Worm (Caenorhabditis elegans): ENCODE measurements around the gene acdh-7.

DNA sequence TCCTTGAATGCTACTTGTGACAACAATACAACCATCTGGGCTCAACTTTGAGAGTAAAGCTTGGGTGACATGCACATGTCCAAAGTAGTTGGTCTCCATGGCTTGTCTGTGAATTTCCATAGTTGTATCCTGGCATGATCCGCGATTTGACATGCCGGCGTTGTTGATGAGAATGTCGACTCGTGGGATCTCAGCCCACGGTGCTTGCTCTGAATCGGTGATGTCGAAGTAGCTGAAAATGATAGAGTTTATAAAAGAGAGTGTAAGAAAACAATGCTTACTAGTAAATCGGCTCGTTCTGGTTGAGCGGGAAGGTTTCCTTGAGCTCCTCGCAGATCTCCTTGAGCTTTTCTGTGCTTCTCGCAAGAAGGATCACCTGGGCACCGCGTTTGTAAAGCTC is 18.1 kb upstream of the acdh-7 start:
- TF ChIP-seq ces-1 (GFP tag; optimal IDR thresholded peaks at IDR 0.05), result no peak
- no peak for TF ChIP-seq snpc-4 (tag; optimal IDR thresholded peaks at IDR 0.05)
- TF ChIP-seq nhr-12 (tag; optimal IDR thresholded peaks at IDR 0.05), result no peak
- TF ChIP-seq unc-62 (GFP tag; optimal IDR thresholded peaks at IDR 0.05), result no peak
- TF ChIP-seq cnd-1 (tag; optimal IDR thresholded peaks at IDR 0.05), result no peak
- TF ChIP-seq elt-1 (tag; optimal IDR thresholded peaks at IDR 0.05; ENCODE audit: borderline replicate concordance, insufficient read depth), result no peak
- no peak for TF ChIP-seq bed-3 (GFP tag; optimal IDR thresholded peaks at IDR 0.05)
- no peak for TF ChIP-seq sptf-1 (tag; optimal IDR thresholded peaks at IDR 0.05)

All from whole organism, mixed stage, embryonic.